Worm (Caenorhabditis elegans): ENCODE results near the gene ZK899.7.
"Not testable (repeated sequence)": the region's sequence is repeated elsewhere in the genome, so short reads cannot be mapped to it uniquely, and the experiment has no call there.

ZK899.7 gene

ce11 chrX:9449330-9449729 lies at the start of gene ZK899.7:
TSS of gene ZK899.7 (minus strand) at chrX:9449430.
- no peak for TF ChIP-seq unc-62 (GFP tag; optimal IDR thresholded peaks at IDR 0.05)

ce11 chrX:9494661-9495060 lies 45.4 kb upstream of the ZK899.7 start:
- TF ChIP-seq unc-62 (GFP tag; optimal IDR thresholded peaks at IDR 0.05) = no peak

- TF ChIP-seq unc-62 (GFP tag; optimal IDR thresholded peaks at IDR 0.05) = no peak
Observed at ce11 chrX:9491439-9491838, 42.2 kb upstream of the ZK899.7 start.

- TF ChIP-seq unc-62 (GFP tag; optimal IDR thresholded peaks at IDR 0.05) = no peak
Observed at ce11 chrX:9489578-9489977, 40.3 kb upstream of the ZK899.7 start.

- no peak for TF ChIP-seq unc-62 (GFP tag; optimal IDR thresholded peaks at IDR 0.05)
Observed at ce11 chrX:9486160-9486559, 36.9 kb upstream of the ZK899.7 start.

- TF ChIP-seq unc-62 (GFP tag; optimal IDR thresholded peaks at IDR 0.05) = no peak
Observed at ce11 chrX:9483754-9484153, 34.5 kb upstream of the ZK899.7 start.

- TF ChIP-seq unc-62 (GFP tag; optimal IDR thresholded peaks at IDR 0.05) = no peak
Observed at ce11 chrX:9476752-9477151, 27.5 kb upstream of the ZK899.7 start.

ce11 chrX:9472170-9472569 lies 22.9 kb upstream of the ZK899.7 start, which contains the start of gene gap-2:
TSS of gene gap-2 (plus strand) at chrX:9472470.
- no peak for TF ChIP-seq unc-62 (GFP tag; optimal IDR thresholded peaks at IDR 0.05)

ce11 chrX:9467573-9467972 lies 18.3 kb upstream of the ZK899.7 start:
- TF ChIP-seq unc-62 (GFP tag; optimal IDR thresholded peaks at IDR 0.05) = no peak

ce11 chrX:9465722-9466132 lies 16.5 kb upstream of the ZK899.7 start:
- peak; percentile 65 for TF ChIP-seq unc-62 (GFP tag; optimal IDR thresholded peaks at IDR 0.05)

- TF ChIP-seq unc-62 (GFP tag; optimal IDR thresholded peaks at IDR 0.05) = not testable (repeated sequence)
Observed at ce11 chrX:9463045-9463444, 13.8 kb upstream of the ZK899.7 start, which contains the start of gene ZK899.6. TSS of gene ZK899.6 (plus strand) at chrX:9463345.

ce11 chrX:9460834-9461233 lies 11.6 kb upstream of the ZK899.7 start, which contains the start of gene ZK899.5:
TSS of gene ZK899.5 (minus strand) at chrX:9460934.
- TF ChIP-seq unc-62 (GFP tag; optimal IDR thresholded peaks at IDR 0.05) = not testable (repeated sequence)

- TF ChIP-seq unc-62 (GFP tag; optimal IDR thresholded peaks at IDR 0.05) = no peak
Observed at ce11 chrX:9458142-9458541, 8.9 kb upstream of the ZK899.7 start, which contains the start of gene tba-8. TSS of gene tba-8 (minus strand) at chrX:9458348.

ce11 chrX:9456579-9456978 lies 7.3 kb upstream of the ZK899.7 start:
- no peak for TF ChIP-seq unc-62 (GFP tag; optimal IDR thresholded peaks at IDR 0.05)

ce11 chrX:9452483-9453198 lies 3.4 kb upstream of the ZK899.7 start, which contains the start of gene ZK899.3:
TSS of gene ZK899.3 (plus strand) at chrX:9453148.
- TF ChIP-seq unc-62 (GFP tag; optimal IDR thresholded peaks at IDR 0.05) = no peak

- no peak for TF ChIP-seq unc-62 (GFP tag; optimal IDR thresholded peaks at IDR 0.05)
Observed at ce11 chrX:9451944-9452453, 2.8 kb upstream of the ZK899.7 start, which contains the start of gene ZK899.2. TSS of gene ZK899.2 (minus strand) at chrX:9451994.

- TF ChIP-seq unc-62 (GFP tag; optimal IDR thresholded peaks at IDR 0.05) = no peak
Observed at ce11 chrX:9446177-9446694, 3.0 kb downstream of the ZK899.7 start, which contains the start of gene ZK899.1. TSS of gene ZK899.1 (plus strand) at chrX:9446644.

All from whole organism, dauer.